Worm (Caenorhabditis elegans) whole organism, L4 larva: ENCODE measurements around the gene vps-35.

Experiments used
- F44E2.7 ChIP-seq: fragments of 200-800 bp; sonication (Bioruptor generic); IDR thresholded peaks from 2 replicates; pipeline ENCODE4 v2.1.2; 2022; ENCODE audit warnings: missing genetic modification characterization, missing compliant biosample characterization
- R02D3.7 ChIP-seq: fragments of 150-350 bp; sonication (generic microtip); optimal IDR thresholded peaks from 3 replicates; lab custom pipeline; 2014; ENCODE audit warnings: missing biosample characterization, missing genetic modification characterization
- T20F7.1 ChIP-seq: fragments of 200-800 bp; sonication (Bioruptor generic); optimal IDR thresholded peaks from 2 replicates; lab custom pipeline; 2018; ENCODE audit warnings: mild to moderate bottlenecking, missing genetic modification characterization, missing compliant biosample characterization
- Y48G9A.11 ChIP-seq: fragments of 200-800 bp; sonication (Bioruptor generic); IDR thresholded peaks from 2 replicates; pipeline ENCODE4 v1.3.6; 2022; ENCODE audit warnings: missing genetic modification reagents, missing genetic modification characterization, missing compliant biosample characterization
- Y5F2A.4 ChIP-seq: fragments of 200-800 bp; sonication (Bioruptor generic); optimal IDR thresholded peaks from 2 replicates; lab custom pipeline; 2018; ENCODE audit warnings: mild to moderate bottlenecking, missing genetic modification characterization, missing compliant biosample characterization
- ZK337.2 ChIP-seq: fragments of 200-800 bp; sonication (Bioruptor generic); IDR thresholded peaks from 2 replicates; pipeline ENCODE4 v1.3.6; 2022; ENCODE audit warnings: missing genetic modification reagents, missing genetic modification characterization, missing compliant biosample characterization
- ama-1 ChIP-seq: fragments of 150-350 bp; optimal IDR thresholded peaks from 2 replicates; lab custom pipeline; 2014; ENCODE audit warnings: inconsistent platforms, mixed read lengths
- ceh-62 ChIP-seq: sonication (generic microtip); optimal IDR thresholded peaks from 2 replicates; lab custom pipeline; 2017; ENCODE audit warnings: missing biosample characterization, missing genetic modification characterization
- ces-1 ChIP-seq: fragments of 150-350 bp; sonication (generic microtip); optimal IDR thresholded peaks from 4 replicates; lab custom pipeline; 2014; ENCODE audit warnings: missing biosample characterization, missing genetic modification reagents, missing genetic modification characterization
- daf-12 ChIP-seq: fragments of 150-350 bp; optimal IDR thresholded peaks from 2 replicates; lab custom pipeline; 2014; ENCODE audit warnings: missing biosample characterization, missing genetic modification reagents, missing genetic modification characterization
- daf-16 ChIP-seq, 3 experiments: sonication (generic microtip); optimal IDR thresholded peaks; 2 replicates each; lab custom pipeline; 2016 to 2017; ENCODE audit warnings: missing genetic modification characterization in 3 of 3, missing genetic modification reagents in 3 of 3, mild to moderate bottlenecking in 2 of 3, missing compliant biosample characterization in 2 of 3, missing biosample characterization in 1 of 3, moderate library complexity in 1 of 3
- dmd-6 ChIP-seq: fragments of 200-800 bp; sonication (Bioruptor generic); IDR thresholded peaks from 2 replicates; pipeline ENCODE4 v1.3.6; 2022; ENCODE audit warnings: missing genetic modification reagents, missing genetic modification characterization, missing compliant biosample characterization
- dmd-9 ChIP-seq: fragments of 200-800 bp; sonication (Bioruptor generic); IDR thresholded peaks from 2 replicates; pipeline ENCODE4 v1.3.6; 2022; ENCODE audit warnings: missing genetic modification reagents, missing genetic modification characterization, missing compliant biosample characterization
- duxl-1 ChIP-seq: sonication (generic microtip); optimal IDR thresholded peaks from 2 replicates; lab custom pipeline; 2016; ENCODE audit warnings: mild to moderate bottlenecking, missing genetic modification characterization, moderate library complexity, missing compliant biosample characterization; ENCODE audit not compliant: poor library complexity
- dve-1 ChIP-seq: sonication (generic microtip); optimal IDR thresholded peaks from 2 replicates; lab custom pipeline; 2017; ENCODE audit warnings: antibody characterized with exemption, mild to moderate bottlenecking, missing genetic modification characterization, missing compliant biosample characterization; ENCODE audit not compliant: insufficient read depth
- hif-1 ChIP-seq, 2 experiments: sonication (generic microtip); optimal IDR thresholded peaks; 2 replicates each; lab custom pipeline; 2016 to 2017; ENCODE audit warnings: missing compliant biosample characterization in 2 of 2, missing genetic modification characterization in 2 of 2, missing genetic modification reagents in 2 of 2, missing genotype in 2 of 2, mild to moderate bottlenecking in 1 of 2
- hlh-11 ChIP-seq: fragments of 200-800 bp; sonication (Bioruptor generic); optimal IDR thresholded peaks from 2 replicates; lab custom pipeline; 2018; ENCODE audit warnings: mild to moderate bottlenecking, missing genetic modification characterization, missing compliant biosample characterization
- hmg-1.1 ChIP-seq: fragments of 200-800 bp; sonication (Bioruptor generic); IDR thresholded peaks from 2 replicates; pipeline ENCODE4 v1.3.6; 2022; ENCODE audit warnings: missing genetic modification reagents, missing genetic modification characterization, missing compliant biosample characterization
- lim-7 ChIP-seq: fragments of 200-800 bp; sonication (Bioruptor generic); IDR thresholded peaks from 2 replicates; pipeline ENCODE4 v1.3.6; 2022; ENCODE audit warnings: missing genetic modification characterization, missing compliant biosample characterization
- lin-1 ChIP-seq: fragments of 200-800 bp; sonication (Bioruptor generic); IDR thresholded peaks from 2 replicates; pipeline ENCODE4 v1.3.6; 2022; ENCODE audit warnings: missing genetic modification reagents, missing genetic modification characterization, missing compliant biosample characterization
- lin-13 ChIP-seq: fragments of 150-350 bp; optimal IDR thresholded peaks from 2 replicates; lab custom pipeline; 2014; ENCODE audit warnings: missing biosample characterization, missing genetic modification reagents, missing genetic modification characterization
- lin-38 ChIP-seq: fragments of 200-800 bp; sonication (Bioruptor generic); IDR thresholded peaks from 2 replicates; pipeline ENCODE4 v1.3.6; 2022; ENCODE audit warnings: missing genetic modification reagents, missing genetic modification characterization, missing compliant biosample characterization
- lir-3 ChIP-seq: sonication (generic microtip); optimal IDR thresholded peaks from 2 replicates; lab custom pipeline; 2016; ENCODE audit warnings: mild to moderate bottlenecking, missing genetic modification characterization, missing compliant biosample characterization
- lsy-2 ChIP-seq, 2 experiments: fragments of 150-350 bp in 1 of 2; sonication (generic microtip) in 1 of 2; optimal IDR thresholded peaks; 2 replicates each; lab custom pipeline; 2014 to 2017; ENCODE audit warnings: missing biosample characterization in 2 of 2, missing genetic modification characterization in 2 of 2
- madf-9 ChIP-seq: fragments of 200-800 bp; sonication (Bioruptor generic); conservative IDR thresholded peaks from 2 replicates; pipeline ENCODE4 v1.3.6; 2022; ENCODE audit warnings: missing genetic modification reagents, missing genetic modification characterization, missing compliant biosample characterization
- mdl-1 ChIP-seq, 2 experiments: fragments of 150-350 bp in 1 of 2; sonication (generic microtip) in 1 of 2; optimal IDR thresholded peaks; 2 replicates each; lab custom pipeline; 2014 to 2017; ENCODE audit warnings: missing biosample characterization in 2 of 2, missing genetic modification characterization in 2 of 2
- mep-1 ChIP-seq: fragments of 150-350 bp; sonication (generic microtip); optimal IDR thresholded peaks from 3 replicates; lab custom pipeline; 2014; ENCODE audit warnings: missing biosample characterization, missing genetic modification characterization
- mxl-2 ChIP-seq: fragments of 200-800 bp; sonication (Bioruptor generic); conservative IDR thresholded peaks from 2 replicates; pipeline ENCODE4 v1.3.6; 2022; ENCODE audit warnings: missing genetic modification reagents, missing genetic modification characterization, missing compliant biosample characterization
- mxl-3 ChIP-seq: fragments of 200-800 bp; sonication (Bioruptor generic); optimal IDR thresholded peaks from 2 replicates; lab custom pipeline; 2018; ENCODE audit warnings: mild to moderate bottlenecking, missing genetic modification characterization, missing compliant biosample characterization
- nhr-28 ChIP-seq: fragments of 150-350 bp; optimal IDR thresholded peaks from 2 replicates; lab custom pipeline; 2014; ENCODE audit warnings: missing biosample characterization, missing genetic modification characterization
- nhr-42 ChIP-seq: fragments of 200-800 bp; sonication (Bioruptor generic); IDR thresholded peaks from 2 replicates; pipeline ENCODE4 v1.3.6; 2022; ENCODE audit warnings: missing genetic modification characterization, missing compliant biosample characterization
- nhr-48 ChIP-seq: sonication (generic microtip); optimal IDR thresholded peaks from 2 replicates; lab custom pipeline; 2016; ENCODE audit warnings: mild to moderate bottlenecking, missing genetic modification characterization, missing compliant biosample characterization
- nhr-6 ChIP-seq: fragments of 150-350 bp; optimal IDR thresholded peaks from 2 replicates; lab custom pipeline; 2014; ENCODE audit warnings: missing biosample characterization, missing genetic modification characterization
- pha-4 ChIP-seq, 2 experiments: fragments of 150-350 bp in 1 of 2; fragments of 200-800 bp in 1 of 2; sonication (Bioruptor generic) in 1 of 2; IDR thresholded peaks in 1 of 2; optimal IDR thresholded peaks in 1 of 2; 2 replicates each; pipeline versions ENCODE4 v1.3.6 to Lab custom; 2014 to 2022; ENCODE audit warnings: missing genetic modification characterization in 2 of 2, missing genetic modification reagents in 2 of 2, missing biosample characterization in 1 of 2, missing compliant biosample characterization in 1 of 2
- php-3 ChIP-seq: fragments of 200-800 bp; sonication (Bioruptor generic); IDR thresholded peaks from 2 replicates; pipeline ENCODE4 v1.3.6; 2022; ENCODE audit warnings: missing genetic modification reagents, missing genetic modification characterization, missing compliant biosample characterization
- sdz-12 ChIP-seq: fragments of 200-800 bp; sonication (Bioruptor generic); optimal IDR thresholded peaks from 2 replicates; lab custom pipeline; 2018; ENCODE audit warnings: mild to moderate bottlenecking, missing genetic modification characterization, missing compliant biosample characterization
- tra-1 ChIP-seq: fragments of 200-800 bp; sonication (Bioruptor generic); IDR thresholded peaks from 2 replicates; pipeline ENCODE4 v1.3.6; 2022; ENCODE audit warnings: missing genetic modification reagents, missing genetic modification characterization, missing compliant biosample characterization
- unc-130 ChIP-seq: sonication (generic microtip); optimal IDR thresholded peaks from 2 replicates; lab custom pipeline; 2016; ENCODE audit warnings: missing genetic modification reagents, missing genetic modification characterization, missing compliant biosample characterization
- unc-62 ChIP-seq, 3 experiments: fragments of 150-350 bp in 1 of 3; sonication (generic microtip); optimal IDR thresholded peaks in 2 of 3; peaks in 1 of 3; 1 replicate in 1 of 3; 2 replicates in 2 of 3; lab custom pipeline; 2014 to 2017; ENCODE audit warnings: missing biosample characterization in 3 of 3, missing genetic modification characterization in 3 of 3, missing genetic modification reagents in 3 of 3, missing genotype in 1 of 3
- vab-7 ChIP-seq: fragments of 200-800 bp; sonication (Bioruptor generic); IDR thresholded peaks from 2 replicates; pipeline ENCODE4 v1.3.6; 2022; ENCODE audit warnings: missing genetic modification reagents, missing genetic modification characterization, missing compliant biosample characterization
- zfp-2 ChIP-seq: sonication (generic microtip); optimal IDR thresholded peaks from 2 replicates; lab custom pipeline; 2016; ENCODE audit warnings: mild to moderate bottlenecking, missing genetic modification characterization, missing compliant biosample characterization
- zip-11 ChIP-seq: fragments of 200-800 bp; sonication (Bioruptor generic); IDR thresholded peaks from 2 replicates; pipeline ENCODE4 v1.3.6; 2022; ENCODE audit warnings: missing genetic modification characterization, missing compliant biosample characterization

vps-35 gene

ce11 chrII:5906274-5906673 lies 1.3 kb upstream of the vps-35 start, which contains the start of gene F59G1.8:
Gene F59G1.8 (plus strand): TSS chrII:5906566.
- TF ChIP-seq duxl-1 (tag; lab: Kevin White, UChicago) (no peak), R02D3.7 (peak; percentile 49)

DNA sequence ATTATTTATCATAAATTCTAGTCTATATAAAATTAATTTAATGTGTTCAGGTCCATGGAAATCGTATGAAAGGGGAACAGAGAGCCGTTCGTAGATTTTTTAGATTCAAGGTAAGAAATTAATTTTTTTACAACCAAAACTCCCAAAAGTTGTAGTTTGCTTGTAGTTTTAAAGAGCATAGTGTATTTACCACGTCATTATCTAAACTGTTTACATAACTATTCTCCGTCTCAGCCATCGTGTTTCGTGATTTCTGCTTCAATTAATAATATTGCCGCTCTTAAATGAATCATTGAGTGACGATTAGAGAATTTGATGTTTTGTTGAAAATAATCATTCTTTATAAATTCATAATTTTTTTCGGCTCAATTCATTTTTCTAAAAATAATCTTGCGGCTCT lies 3.7 kb downstream of the vps-35 start, which contains the start of gene cgt-3:
TSS of gene cgt-3 (plus strand) at position 51 of the 400 bp plus-strand sequence.
- TF ChIP-seq Y48G9A.11 (GFP tag; lab: Robert Waterston, UW) (no peak), T20F7.1 (GFP tag; lab: Kevin White, UChicago) (no peak), mep-1 (tag; lab: Kevin White, UChicago) (no peak), lin-1 (GFP tag; lab: Robert Waterston, UW) (no peak), F44E2.7 (no peak), ces-1 (no peak), lin-38 (GFP tag; lab: Robert Waterston, UW) (peak; percentile 30; the same call in 1 of the 2 replicates), lir-3 (tag; lab: Kevin White, UChicago) (no peak), nhr-42 (GFP tag; lab: Robert Waterston, UW) (no peak), mxl-2 (no peak), nhr-6 (tag; lab: Kevin White, UChicago) (no peak), hif-1 (tag; optimal IDR thresholded peaks at IDR 0.05; lab: Kevin White, UChicago) (no peak), unc-62 (GFP tag; optimal IDR thresholded peaks at IDR 0.05 in 1 of 2; lab: Kevin White, UChicago) (no peak), unc-62 (tag; optimal IDR thresholded peaks at IDR 0.05; lab: Kevin White, UChicago) (no peak), ZK337.2 (GFP tag; lab: Robert Waterston, UW) (no peak), lsy-2 (tag; optimal IDR thresholded peaks at IDR 0.05; lab: Kevin White, UChicago) (peak in 1 of 2 experiments; percentile 12), zfp-2 (tag; lab: Kevin White, UChicago) (no peak), pha-4 (GFP tag; IDR thresholded peaks at IDR 0.05; lab: Robert Waterston, UW) (no peak), pha-4 (tag; optimal IDR thresholded peaks at IDR 0.05; lab: Kevin White, UChicago) (peak; percentile 17), daf-16 (GFP tag; optimal IDR thresholded peaks at IDR 0.05; lab: Kevin White, UChicago) (no peak), daf-16 (tag; optimal IDR thresholded peaks at IDR 0.05; lab: Kevin White, UChicago) (peak; percentile 84), nhr-28 (tag; lab: Kevin White, UChicago) (peak; percentile 80), hmg-1.1 (GFP tag; lab: Robert Waterston, UW) (no peak), madf-9 (GFP tag; lab: Robert Waterston, UW) (no peak), unc-130 (GFP tag; lab: Kevin White, UChicago) (no peak), vab-7 (GFP tag; lab: Robert Waterston, UW) (no peak)
- TF ChIP-seq, all 104 proteins: peak for 5

- TF ChIP-seq daf-12 = no peak
- no peak for TF ChIP-seq duxl-1 (tag; lab: Kevin White, UChicago)
- TF ChIP-seq lim-7 = no peak
- TF ChIP-seq ces-1 = no peak
- peak in 1 of 2 experiments; percentile 45 for TF ChIP-seq lsy-2 (tag; optimal IDR thresholded peaks at IDR 0.05; lab: Kevin White, UChicago)
- TF ChIP-seq mdl-1 (tag; optimal IDR thresholded peaks at IDR 0.05; lab: Kevin White, UChicago) = peak in 1 of 2 experiments; percentile 46
- peak; percentile 85 for TF ChIP-seq hlh-11 (tag; lab: Kevin White, UChicago)
- TF ChIP-seq ceh-62 = no peak
- peak; percentile 90 for TF ChIP-seq dmd-6 (GFP tag; lab: Robert Waterston, UW)
- no peak for TF ChIP-seq F44E2.7
- no peak for TF ChIP-seq lir-3 (tag; lab: Kevin White, UChicago)
- peak; percentile 56 for TF ChIP-seq T20F7.1 (GFP tag; lab: Kevin White, UChicago)
- no peak for TF ChIP-seq ama-1 (lab: Kevin White, UChicago)
- TF ChIP-seq mxl-3 (GFP tag; lab: Kevin White, UChicago) = peak; percentile 64
- TF ChIP-seq zip-11 = no peak
- peak; percentile 88 for TF ChIP-seq dve-1 (tag; lab: Kevin White, UChicago)
- no peak for TF ChIP-seq zfp-2 (tag; lab: Kevin White, UChicago)
- peak; percentile 36 for TF ChIP-seq nhr-48
- TF ChIP-seq php-3 (GFP tag; lab: Robert Waterston, UW) = no peak
- TF ChIP-seq vab-7 (GFP tag; lab: Robert Waterston, UW) = no peak
- TF ChIP-seq pha-4 (GFP tag; IDR thresholded peaks at IDR 0.05; lab: Robert Waterston, UW) = no peak
- TF ChIP-seq pha-4 (tag; optimal IDR thresholded peaks at IDR 0.05; lab: Kevin White, UChicago) = no peak
- TF ChIP-seq Y5F2A.4 (GFP tag; lab: Kevin White, UChicago) = no peak
- TF ChIP-seq lin-13 (GFP tag; lab: Kevin White, UChicago) = peak; percentile 14
- no peak for TF ChIP-seq dmd-9 (GFP tag; lab: Robert Waterston, UW)
- no peak for TF ChIP-seq hmg-1.1 (GFP tag; lab: Robert Waterston, UW)
- no peak for TF ChIP-seq sdz-12 (GFP tag; lab: Kevin White, UChicago)
- TF ChIP-seq tra-1 (GFP tag; lab: Robert Waterston, UW) = 0 out of 2 replicates have a peak, but pooled peaks have one; percentile 55
- peak; percentile 93 for TF ChIP-seq nhr-28 (tag; lab: Kevin White, UChicago)
- no peak for TF ChIP-seq unc-130 (GFP tag; lab: Kevin White, UChicago)
Observed at ce11 chrII:5911939-5912523, 4.4 kb downstream of the vps-35 start.
